Fruit fly (Drosophila melanogaster): ENCODE results near the gene ATPsyndelta.

The ATPsyndelta gene

dm6 chrX:10209556-10210164, 3.1 kb upstream of the ATPsyndelta start:
- TF ChIP-seq bigmax (GFP tag; optimal IDR thresholded peaks at IDR 0.05) (no peak), CG1832 (GFP tag; optimal IDR thresholded peaks at IDR 0.05) (peak; percentile 26), CG8944 (GFP tag; optimal IDR thresholded peaks at IDR 0.05) (no peak), crol (GFP tag; IDR thresholded peaks at IDR 0.05) (peak; percentile 54), Trl (optimal IDR thresholded peaks at IDR 0.05) (peak; percentile 6 to 69), Trl (GFP tag; optimal IDR thresholded peaks at IDR 0.05) (no peak), yki (optimal IDR thresholded peaks at IDR 0.05) (peak; percentile 39), CG6791 (GFP tag; IDR thresholded peaks at IDR 0.05; ENCODE audit: partially characterized antibody) (0 out of 3 replicates have a peak, but pooled peaks have one; percentile 21), Med (GFP tag) (peak; percentile 18)

DNA sequence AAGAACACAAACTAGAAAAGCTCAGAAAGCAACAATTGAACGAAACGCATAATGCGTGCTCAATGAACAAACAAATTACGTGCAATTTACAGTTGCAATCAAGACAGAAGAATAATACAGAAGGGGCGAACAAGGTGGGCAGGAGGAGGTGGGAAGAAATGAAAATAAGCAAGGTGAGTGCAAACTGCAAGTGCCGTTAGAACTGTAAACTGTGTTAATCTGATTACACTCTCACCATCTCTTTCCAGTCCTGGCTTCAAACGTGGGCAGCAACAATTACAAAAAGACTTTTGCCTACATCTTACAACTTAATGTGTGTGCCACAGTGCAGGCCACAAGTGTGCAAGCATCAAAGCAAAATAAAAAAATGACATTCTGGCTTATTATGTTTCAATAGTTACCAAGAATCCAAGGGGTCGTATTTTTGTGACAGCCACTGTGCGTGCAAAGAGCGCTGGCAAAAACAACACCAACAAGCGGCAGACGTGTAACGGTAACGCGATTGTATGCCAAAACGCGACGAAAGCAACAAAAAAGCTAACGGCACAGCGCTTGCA, 2.4 kb upstream of the ATPsyndelta start:
- TF ChIP-seq shn (GFP tag; optimal IDR thresholded peaks at IDR 0.05) (no peak), sens (GFP tag) (peak; percentile 20), CG14014 (GFP tag; IDR thresholded peaks at IDR 0.05) (0 out of 2 replicates have a peak, but pooled peaks have one; percentile 22), Hsf (GFP tag; optimal IDR thresholded peaks at IDR 0.05) (no peak), CG3065 (GFP tag; optimal IDR thresholded peaks at IDR 0.05) (no peak), CG10366 (GFP tag; IDR thresholded peaks at IDR 0.05) (no peak), CG8388 (GFP tag; optimal IDR thresholded peaks at IDR 0.05) (peak; percentile 65), twi (tag; optimal IDR thresholded peaks at IDR 0.05) (no peak), trh (GFP tag; optimal IDR thresholded peaks at IDR 0.05) (no peak), CG10654 (GFP tag; optimal IDR thresholded peaks at IDR 0.05) (no peak), pnt (GFP tag; optimal IDR thresholded peaks at IDR 0.05) (no peak), CG12659 (GFP tag; optimal IDR thresholded peaks at IDR 0.05) (no peak), CG31441 (GFP tag; IDR thresholded peaks at IDR 0.05) (no peak), dmrt99B (tag; optimal IDR thresholded peaks at IDR 0.05) (no peak), ham (GFP tag; IDR thresholded peaks at IDR 0.05) (no peak), CG11696 (GFP tag; IDR thresholded peaks at IDR 0.05) (0 out of 2 replicates have a peak, but pooled peaks have one; percentile 41), Eip74EF (GFP tag; optimal IDR thresholded peaks at IDR 0.05) (no peak), Drgx (GFP tag; IDR thresholded peaks at IDR 0.05) (peak; percentile 42), CG11560 (tag; IDR thresholded peaks at IDR 0.05) (no peak), H15 (GFP tag; IDR thresholded peaks at IDR 0.05) (no peak), Sry-β (GFP tag; optimal IDR thresholded peaks at IDR 0.05) (peak; percentile 42)

dm6 chrX:10211128-10211914, 1.4 kb upstream of the ATPsyndelta start:
- TF ChIP-seq Doc3 (GFP tag; IDR thresholded peaks at IDR 0.05; ENCODE audit: partially characterized antibody), result no peak
- peak; percentile 35 for TF ChIP-seq caup (GFP tag; optimal IDR thresholded peaks at IDR 0.05; ENCODE audit: severe bottlenecking)
- TF ChIP-seq CG17186 (GFP tag; optimal IDR thresholded peaks at IDR 0.05), result no peak
- no peak for TF ChIP-seq hth (optimal IDR thresholded peaks at IDR 0.05)
- no peak for TF ChIP-seq sc (optimal IDR thresholded peaks at IDR 0.05)
- TF ChIP-seq sc (GFP tag; optimal IDR thresholded peaks at IDR 0.05), result no peak
- TF ChIP-seq bigmax (GFP tag; optimal IDR thresholded peaks at IDR 0.05), result no peak
- TF ChIP-seq zen2 (GFP tag; IDR thresholded peaks at IDR 0.05; ENCODE audit: partially characterized antibody), result no peak
- no peak for TF ChIP-seq ken (GFP tag; IDR thresholded peaks at IDR 0.05)
- TF ChIP-seq ac (GFP tag; optimal IDR thresholded peaks at IDR 0.05), result no peak
- no peak for TF ChIP-seq CG2199 (GFP tag; IDR thresholded peaks at IDR 0.05)
- 0 out of 3 replicates have a peak, but pooled peaks have one; percentile 21 for TF ChIP-seq CG7357 (GFP tag; IDR thresholded peaks at IDR 0.05)
- TF ChIP-seq knrl (GFP tag; IDR thresholded peaks at IDR 0.05; ENCODE audit: partially characterized antibody), result no peak
- TF ChIP-seq CG6654 (GFP tag; optimal IDR thresholded peaks at IDR 0.05), result peak; percentile 11
- peak; percentile 45 for TF ChIP-seq pum (GFP tag; optimal IDR thresholded peaks at IDR 0.05)
- no peak for TF ChIP-seq CG10431 (GFP tag; optimal IDR thresholded peaks at IDR 0.05)
- TF ChIP-seq bbx (GFP tag; IDR thresholded peaks at IDR 0.05; ENCODE audit: partially characterized antibody), result no peak
- TF ChIP-seq Stat92E (GFP tag; optimal IDR thresholded peaks at IDR 0.05), result no peak
- no peak for TF ChIP-seq E2f1 (GFP tag; IDR thresholded peaks at IDR 0.05)

All from whole organism, embryonic.